Worm (Caenorhabditis elegans) whole organism, L2 larva: ENCODE data around the gene srd-17.

Source experiments
- ama-1 ChIP-seq: fragments of 150-350 bp; optimal IDR thresholded peaks from 2 replicates; lab custom pipeline; 2018; ENCODE audit warnings: inconsistent platforms
- lin-39 ChIP-seq: fragments of 150-350 bp; optimal IDR thresholded peaks from 2 replicates; lab custom pipeline; 2014; ENCODE audit warnings: missing biosample characterization, missing genetic modification reagents, missing genetic modification characterization
- nhr-12 ChIP-seq: fragments of 150-350 bp; optimal IDR thresholded peaks from 2 replicates; lab custom pipeline; 2014; ENCODE audit warnings: missing biosample characterization, missing genetic modification characterization
- nhr-129 ChIP-seq: fragments of 150-350 bp; optimal IDR thresholded peaks from 2 replicates; lab custom pipeline; 2014; ENCODE audit warnings: missing biosample characterization, missing genetic modification characterization
- nhr-237 ChIP-seq: fragments of 150-350 bp; optimal IDR thresholded peaks from 2 replicates; lab custom pipeline; 2014; ENCODE audit warnings: missing biosample characterization, missing genetic modification characterization
- ztf-11 ChIP-seq: sonication (generic microtip); optimal IDR thresholded peaks from 2 replicates; lab custom pipeline; 2017; ENCODE audit warnings: missing biosample characterization, missing genetic modification characterization

DNA sequence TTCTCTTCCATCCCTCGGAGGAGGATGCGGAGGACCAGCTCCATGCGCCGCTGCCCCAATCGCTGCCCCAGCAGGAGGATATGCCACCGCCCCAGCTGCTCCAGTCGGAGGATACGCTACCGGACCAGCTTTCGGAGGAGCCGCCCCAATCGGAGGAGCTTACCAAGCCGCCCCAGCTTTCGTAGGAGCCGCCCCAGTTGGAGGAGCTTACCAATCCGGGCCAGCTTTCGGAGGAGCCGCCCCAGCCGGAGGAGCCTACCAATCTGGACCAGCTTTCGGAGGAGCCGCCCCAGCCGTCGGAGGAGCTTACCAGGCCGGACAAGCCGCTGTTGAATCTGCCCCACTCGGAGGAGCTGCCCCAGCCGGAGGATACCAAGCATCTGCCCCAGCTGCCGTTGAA, 17.1 kb downstream of the srd-17 start:
- TF ChIP-seq ztf-11 (tag; lab: Kevin White, UChicago): no peak
- TF ChIP-seq ama-1 (lab: Kevin White, UChicago): no peak
- no peak for TF ChIP-seq nhr-237 (tag; lab: Kevin White, UChicago)
- TF ChIP-seq nhr-129 (tag; lab: Kevin White, UChicago): no peak
- no peak for TF ChIP-seq lin-39
- TF ChIP-seq nhr-12: no peak
